Fruit fly (Drosophila melanogaster): Measurements from ENCODE around the gene nau.

DNA sequence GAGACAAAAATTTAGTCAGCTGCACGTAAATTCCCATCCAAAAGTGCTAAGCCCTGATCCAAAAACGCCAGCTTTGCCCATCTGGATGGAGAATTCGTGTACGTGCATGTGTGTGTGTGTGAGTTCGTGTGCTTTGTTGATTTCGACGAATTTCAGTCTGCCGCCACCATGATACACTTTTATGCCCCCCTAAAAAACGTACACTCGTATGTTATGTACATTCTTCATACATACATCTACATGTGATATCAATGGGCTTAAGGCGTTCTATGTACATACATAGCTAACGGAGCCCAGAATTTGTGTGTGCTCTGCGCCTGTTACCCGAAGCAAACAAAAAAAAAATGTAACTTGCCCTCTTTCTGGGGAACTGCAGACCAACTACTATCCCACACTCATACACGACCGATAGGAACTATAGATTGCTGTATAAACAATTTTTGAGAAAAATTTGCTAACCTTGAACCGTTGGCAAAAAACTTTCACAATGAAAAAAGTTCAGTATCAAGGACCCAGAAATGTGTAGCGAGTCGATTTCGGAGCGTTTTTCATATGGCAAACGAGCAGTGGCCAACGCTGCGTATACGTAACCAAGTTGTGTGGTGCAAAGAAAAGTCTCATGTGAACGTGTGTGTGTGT, 7.7 kb upstream of the nau start:
- TF ChIP-seq fru (optimal IDR thresholded peaks at IDR 0.05): no peak
- no peak for TF ChIP-seq chn (GFP tag; optimal IDR thresholded peaks at IDR 0.05)
- TF ChIP-seq CG8388 (GFP tag; optimal IDR thresholded peaks at IDR 0.05): no peak
- TF ChIP-seq pfk (GFP tag; optimal IDR thresholded peaks at IDR 0.05): peak; percentile 34
- TF ChIP-seq Ets97D (GFP tag; optimal IDR thresholded peaks at IDR 0.05): no peak
- no peak for TF ChIP-seq sna (GFP tag; IDR thresholded peaks at IDR 0.05; ENCODE audit: partially characterized antibody)
- TF ChIP-seq CG10147 (GFP tag; optimal IDR thresholded peaks at IDR 0.05): no peak
- no peak for TF ChIP-seq Mes4 (GFP tag; optimal IDR thresholded peaks at IDR 0.05)
- no peak for TF ChIP-seq ab (GFP tag; optimal IDR thresholded peaks at IDR 0.05)
